Fruit fly (Drosophila melanogaster): ENCODE data around the gene Jhbp16.

- TF ChIP-seq CG12768 (GFP tag; optimal IDR thresholded peaks at IDR 0.05) (no peak), tj (GFP tag; optimal IDR thresholded peaks at IDR 0.05) (no peak), CG7045 (GFP tag; optimal IDR thresholded peaks at IDR 0.05) (no peak), Hr96 (GFP tag; optimal IDR thresholded peaks at IDR 0.05) (no peak), CG33017 (tag; optimal IDR thresholded peaks at IDR 0.05) (no peak), Clk (GFP tag; optimal IDR thresholded peaks at IDR 0.05) (no peak), ovo (GFP tag; optimal IDR thresholded peaks at IDR 0.05) (no peak), CG5204 (GFP tag; optimal IDR thresholded peaks at IDR 0.05) (no peak)
These were observed 15.0 kb upstream of the Jhbp16 start for dm6 chr3R:21649053-21649821.

Measured in whole organism, adult.